Fruit fly (Drosophila melanogaster) whole organism, pupa: ENCODE results near the gene CG17781.

Experiments
- CG10348 ChIP-seq: fragments of 200-800 bp; sonication (Bioruptor generic); IDR thresholded peaks from 2 replicates; pipeline ENCODE4 v1.3.6; 2022; ENCODE audit warnings: missing biosample characterization, missing genetic modification characterization
- CG17806 ChIP-seq: fragments of 200-800 bp; sonication (Bioruptor generic); optimal IDR thresholded peaks from 2 replicates; lab custom pipeline; 2018; ENCODE audit warnings: missing biosample characterization, mild to moderate bottlenecking, missing genetic modification characterization, moderate library complexity
- CG32121 ChIP-seq: fragments of 200-800 bp; sonication (Bioruptor generic); IDR thresholded peaks from 2 replicates; pipeline ENCODE4 v1.3.6; 2022; ENCODE audit warnings: missing biosample characterization, missing genetic modification characterization
- CG4496 ChIP-seq: fragments of 200-800 bp; sonication (Bioruptor generic); IDR thresholded peaks from 3 replicates; pipeline ENCODE4 v1.3.6; 2022; ENCODE audit warnings: missing biosample characterization, missing genetic modification characterization
- CG8159 ChIP-seq: fragments of 200-800 bp; sonication (Bioruptor generic); optimal IDR thresholded peaks from 3 replicates; lab custom pipeline; 2018; ENCODE audit warnings: missing biosample characterization, mild to moderate bottlenecking, missing genetic modification characterization, moderate library complexity
- D1 ChIP-seq: fragments of 200-800 bp; sonication (Bioruptor generic); optimal IDR thresholded peaks from 2 replicates; lab custom pipeline; 2018; ENCODE audit warnings: missing biosample characterization, mild to moderate bottlenecking, missing genetic modification characterization, moderate library complexity
- EcR ChIP-seq: fragments of 200-800 bp; sonication (Bioruptor generic); optimal IDR thresholded peaks from 3 replicates; lab custom pipeline; 2019; ENCODE audit warnings: missing biosample characterization, missing genetic modification characterization, mild to moderate bottlenecking, moderate library complexity, missing genetic modification reagents
- Pif1B ChIP-seq: fragments of 200-800 bp; sonication (Bioruptor generic); optimal IDR thresholded peaks from 3 replicates; lab custom pipeline; 2016; ENCODE audit warnings: missing biosample characterization, missing genetic modification characterization
- gl ChIP-seq: fragments of 200-800 bp; sonication (Bioruptor generic); optimal IDR thresholded peaks from 2 replicates; lab custom pipeline; 2018; ENCODE audit warnings: missing biosample characterization, mild to moderate bottlenecking, missing genetic modification characterization
- rn ChIP-seq: fragments of 200-800 bp; sonication (Bioruptor generic); IDR thresholded peaks from 2 replicates; pipeline ENCODE4 v1.3.6; 2022; ENCODE audit warnings: missing biosample characterization, missing genetic modification characterization

- TF ChIP-seq Pif1B (GFP tag; lab: Kevin White, UChicago) (no peak), rn (GFP tag; lab: Robert Waterston, UW) (no peak), CG4496 (no peak), D1 (no peak), CG10348 (GFP tag; lab: Robert Waterston, UW) (no peak), CG32121 (no peak), EcR (GFP tag; lab: Kevin White, UChicago) (no peak), gl (no peak), CG17806 (tag; lab: Kevin White, UChicago) (no peak), CG8159 (tag; lab: Kevin White, UChicago) (no peak)
These were observed 22.0 kb downstream of the CG17781 start for dm6 chr3R:24353448-24353847.
